Worm (Caenorhabditis elegans): ENCODE data around the gene ram-5.

ce11 chrX:14565245-14565644 is 15.3 kb downstream of the ram-5 start:
- TF ChIP-seq flt-1 (GFP tag; IDR thresholded peaks at IDR 0.05) (no peak), med-1 (GFP tag; optimal IDR thresholded peaks at IDR 0.05; ENCODE audit: insufficient read depth) (no peak), klf-2 (GFP tag; conservative IDR thresholded peaks at IDR 0.05) (no peak), ztf-29 (GFP tag; IDR thresholded peaks at IDR 0.05) (no peak)
